Worm (Caenorhabditis elegans) whole organism, late embryonic: ENCODE data around the gene clec-176.

Experiments used
- ama-1 ChIP-seq: fragments of 150-350 bp; optimal IDR thresholded peaks from 2 replicates; lab custom pipeline; 2014
- dmd-4 ChIP-seq: sonication (generic microtip); optimal IDR thresholded peaks from 2 replicates; lab custom pipeline; 2016; ENCODE audit warnings: borderline replicate concordance, missing genetic modification characterization, missing compliant biosample characterization
- elt-2 ChIP-seq: sonication (generic microtip); optimal IDR thresholded peaks from 2 replicates; lab custom pipeline; 2016; ENCODE audit warnings: missing genetic modification reagents, missing genetic modification characterization, missing compliant biosample characterization
- eyg-1 ChIP-seq: sonication (generic microtip); optimal IDR thresholded peaks from 2 replicates; lab custom pipeline; 2016; ENCODE audit warnings: missing genotype, missing genetic modification characterization, missing compliant biosample characterization
- lin-11 ChIP-seq: fragments of 200-800 bp; sonication (Bioruptor generic); optimal IDR thresholded peaks from 2 replicates; lab custom pipeline; 2018; ENCODE audit warnings: mild to moderate bottlenecking, missing genetic modification characterization, missing compliant biosample characterization
- nhr-11 ChIP-seq: fragments of 150-350 bp; optimal IDR thresholded peaks from 2 replicates; lab custom pipeline; 2014; ENCODE audit warnings: missing biosample characterization, missing genetic modification characterization
- pag-3 ChIP-seq: sonication (generic microtip); optimal IDR thresholded peaks from 2 replicates; lab custom pipeline; 2016; ENCODE audit warnings: missing compliant biosample characterization, missing genetic modification characterization, borderline replicate concordance
- pha-2 ChIP-seq: sonication (generic microtip); optimal IDR thresholded peaks from 2 replicates; lab custom pipeline; 2017; ENCODE audit warnings: mild to moderate bottlenecking, missing genetic modification characterization, missing compliant biosample characterization
- pqm-1 ChIP-seq: sonication (generic microtip); optimal IDR thresholded peaks from 2 replicates; lab custom pipeline; 2016; ENCODE audit warnings: missing genetic modification characterization, missing compliant biosample characterization
- pros-1 ChIP-seq: fragments of 150-350 bp; optimal IDR thresholded peaks from 2 replicates; lab custom pipeline; 2014; ENCODE audit warnings: missing biosample characterization, missing genetic modification reagents, missing genetic modification characterization
- sox-4 ChIP-seq: sonication (generic microtip); optimal IDR thresholded peaks from 2 replicates; lab custom pipeline; 2017; ENCODE audit warnings: mild to moderate bottlenecking, missing genetic modification characterization, inconsistent platforms, missing compliant biosample characterization
- unc-55 ChIP-seq: sonication (generic microtip); optimal IDR thresholded peaks from 2 replicates; lab custom pipeline; 2017; ENCODE audit warnings: missing biosample characterization, missing genetic modification reagents, missing genetic modification characterization

ce11 chrIV:5008378-5008777 is 24.5 kb downstream of the clec-176 start, which contains the start of gene srm-2:
- TF ChIP-seq nhr-11 (tag; lab: Kevin White, UChicago) (no peak), pag-3 (tag; lab: Kevin White, UChicago) (no peak), ama-1 (lab: Kevin White, UChicago) (no peak), eyg-1 (tag; lab: Kevin White, UChicago) (no peak), pqm-1 (tag; lab: Kevin White, UChicago) (no peak), elt-2 (no peak), dmd-4 (tag; lab: Kevin White, UChicago) (no peak), lin-11 (tag; lab: Kevin White, UChicago) (no peak), sox-4 (tag; lab: Kevin White, UChicago) (no peak), unc-55 (GFP tag; lab: Kevin White, UChicago) (no peak), pros-1 (tag; lab: Kevin White, UChicago) (no peak), pha-2 (tag; lab: Kevin White, UChicago) (no peak)
